Worm (Caenorhabditis elegans) whole organism, L4 larva: Measurements from ENCODE around the gene elo-8.

Experiments
- aly-2 ChIP-seq: sonication (generic microtip); optimal IDR thresholded peaks from 2 replicates; lab custom pipeline; 2018; ENCODE audit warnings: missing biosample characterization, missing genetic modification characterization
- ama-1 ChIP-seq: fragments of 150-350 bp; optimal IDR thresholded peaks from 2 replicates; lab custom pipeline; 2014; ENCODE audit warnings: inconsistent platforms, mixed read lengths
- dpl-1 ChIP-seq: fragments of 150-350 bp; optimal IDR thresholded peaks from 2 replicates; lab custom pipeline; 2014; ENCODE audit warnings: missing biosample characterization, missing genetic modification reagents, missing genetic modification characterization
- madf-5 ChIP-seq, 2 experiments: fragments of 200-800 bp; sonication (Bioruptor generic); IDR thresholded peaks; 2 replicates each; pipeline ENCODE4 v1.3.6; 2022; ENCODE audit warnings: missing compliant biosample characterization in 2 of 2, missing genetic modification characterization in 2 of 2
- mxl-3 ChIP-seq: fragments of 200-800 bp; sonication (Bioruptor generic); optimal IDR thresholded peaks from 2 replicates; lab custom pipeline; 2018; ENCODE audit warnings: mild to moderate bottlenecking, missing genetic modification characterization, missing compliant biosample characterization

- TF ChIP-seq ama-1 (lab: Kevin White, UChicago) (no peak), aly-2 (tag; lab: Kevin White, UChicago) (no peak), madf-5 (GFP tag; IDR thresholded peaks at IDR 0.05; lab: Robert Waterston, UW) (no peak), dpl-1 (no peak), mxl-3 (no peak)
Measured at ce11 chrIII:11238309-11238708, 6.4 kb upstream of the elo-8 start.
